Fruit fly (Drosophila melanogaster): Measurements from ENCODE around the gene CG44574.

Gene CG44574

dm6 chr2L:5906893-5907850, 23.6 kb downstream of the CG44574 start, which contains the start of gene bchs (continued):
- TF ChIP-seq CG4617 (GFP tag; optimal IDR thresholded peaks at IDR 0.05; ENCODE audit: borderline replicate concordance) = peak; percentile 10
- no peak for TF ChIP-seq abd-A (tag; optimal IDR thresholded peaks at IDR 0.05)
- peak; percentile 59 for TF ChIP-seq sima (GFP tag; optimal IDR thresholded peaks at IDR 0.05)
- TF ChIP-seq E2f2 (GFP tag; IDR thresholded peaks at IDR 0.05) = peak; percentile 97
- TF ChIP-seq CG16863 (GFP tag; optimal IDR thresholded peaks at IDR 0.05) = peak; percentile 85
- TF ChIP-seq HLHmδ (GFP tag; optimal IDR thresholded peaks at IDR 0.05) = peak; percentile 96
- TF ChIP-seq CG7963 (GFP tag; IDR thresholded peaks at IDR 0.05; ENCODE audit: partially characterized antibody) = no peak
- no peak for TF ChIP-seq CG17568 (GFP tag; optimal IDR thresholded peaks at IDR 0.05)
- peak; percentile 80; the same call in 1 of the 2 replicates for TF ChIP-seq CG1024 (GFP tag; IDR thresholded peaks at IDR 0.05)
- TF ChIP-seq CG17186 (GFP tag; optimal IDR thresholded peaks at IDR 0.05) = peak; percentile 67
- TF ChIP-seq CG10959 (GFP tag; IDR thresholded peaks at IDR 0.05) = peak; percentile 44
- peak; percentile 90 for TF ChIP-seq Atf6 (GFP tag; IDR thresholded peaks at IDR 0.05)
- no peak for TF ChIP-seq CG11560 (tag; IDR thresholded peaks at IDR 0.05)
- TF ChIP-seq CG2889 (GFP tag; IDR thresholded peaks at IDR 0.05) = no peak
- TF ChIP-seq CG9215 (GFP tag; IDR thresholded peaks at IDR 0.05) = no peak
- TF ChIP-seq bab2 (GFP tag; optimal IDR thresholded peaks at IDR 0.05) = peak; percentile 89
- peak; percentile 88 for TF ChIP-seq Meics (GFP tag; optimal IDR thresholded peaks at IDR 0.05)
- TF ChIP-seq cad (GFP tag; optimal IDR thresholded peaks at IDR 0.05) = no peak
- TF ChIP-seq CG17328 (GFP tag; IDR thresholded peaks at IDR 0.05) = peak; percentile 72
- peak; percentile 80 for TF ChIP-seq CG5953 (GFP tag; IDR thresholded peaks at IDR 0.05)
- peak; percentile 36 for TF ChIP-seq CG6654 (GFP tag; optimal IDR thresholded peaks at IDR 0.05)
- peak; percentile 58 for TF ChIP-seq D19B (GFP tag; optimal IDR thresholded peaks at IDR 0.05)
- TF ChIP-seq Mad (GFP tag; optimal IDR thresholded peaks at IDR 0.05) = peak; percentile 72
- TF ChIP-seq CG12299 (tag; optimal IDR thresholded peaks at IDR 0.05) = peak; percentile 91
- TF ChIP-seq CG8944 (GFP tag; optimal IDR thresholded peaks at IDR 0.05) = peak; percentile 70
- no peak for TF ChIP-seq Stat92E (GFP tag; optimal IDR thresholded peaks at IDR 0.05)
- TF ChIP-seq caup (GFP tag; optimal IDR thresholded peaks at IDR 0.05; ENCODE audit: severe bottlenecking) = peak; percentile 96
- TF ChIP-seq crc (GFP tag; optimal IDR thresholded peaks at IDR 0.05) = peak; percentile 67
- TF ChIP-seq Oaz (GFP tag; IDR thresholded peaks at IDR 0.05) = no peak
- peak; percentile 49 for TF ChIP-seq Doc3 (GFP tag; IDR thresholded peaks at IDR 0.05; ENCODE audit: partially characterized antibody)
- peak; percentile 49; the same call in 1 of the 2 replicates for TF ChIP-seq CG43689 (GFP tag; IDR thresholded peaks at IDR 0.05)
- peak; percentile 79 for TF ChIP-seq z (GFP tag; IDR thresholded peaks at IDR 0.05)
- peak; percentile 17 for TF ChIP-seq CG9797 (GFP tag; optimal IDR thresholded peaks at IDR 0.05)
- TF ChIP-seq Lhr (GFP tag; optimal IDR thresholded peaks at IDR 0.05) = peak; percentile 87
- TF ChIP-seq Fer3 (tag; optimal IDR thresholded peaks at IDR 0.05) = peak; percentile 88
- TF ChIP-seq dmrt99B (tag; optimal IDR thresholded peaks at IDR 0.05) = no peak
- peak; percentile 71 for TF ChIP-seq kay (GFP tag; optimal IDR thresholded peaks at IDR 0.05)
- TF ChIP-seq Fer2 (tag; optimal IDR thresholded peaks at IDR 0.05) = peak; percentile 74
- peak; percentile 89 for TF ChIP-seq CG31365 (tag; optimal IDR thresholded peaks at IDR 0.05)
- TF ChIP-seq fru (optimal IDR thresholded peaks at IDR 0.05) = no peak
- TF ChIP-seq CrebB (tag; optimal IDR thresholded peaks at IDR 0.05) = peak; percentile 96
- TF ChIP-seq Hr39 (optimal IDR thresholded peaks at IDR 0.05) = no peak
- peak; percentile 96 for TF ChIP-seq CG10543 (GFP tag; optimal IDR thresholded peaks at IDR 0.05)
- no peak for TF ChIP-seq esg (GFP tag; conservative IDR thresholded peaks at IDR 0.05)
- TF ChIP-seq cwo (GFP tag; optimal IDR thresholded peaks at IDR 0.05) = peak; percentile 86
- TF ChIP-seq yki (optimal IDR thresholded peaks at IDR 0.05) = no peak
- TF ChIP-seq CG17359 (tag; optimal IDR thresholded peaks at IDR 0.05) = peak; percentile 94
- peak; percentile 85 for TF ChIP-seq CG11695 (GFP tag; IDR thresholded peaks at IDR 0.05)
- TF ChIP-seq Hr51 (GFP tag; optimal IDR thresholded peaks at IDR 0.05) = peak in 1 of 2 experiments; percentile 72
